Worm (Caenorhabditis elegans) whole organism, L3 larva: ENCODE measurements around the gene lec-2.

Experiments
- aly-2 ChIP-seq: fragments of 150-350 bp; optimal IDR thresholded peaks from 2 replicates; lab custom pipeline; 2014; ENCODE audit warnings: missing biosample characterization, missing genetic modification characterization
- ama-1 ChIP-seq: fragments of 150-350 bp; optimal IDR thresholded peaks from 2 replicates; lab custom pipeline; 2018
- ceh-16 ChIP-seq: sonication (generic microtip); optimal IDR thresholded peaks from 2 replicates; lab custom pipeline; 2017; ENCODE audit warnings: missing biosample characterization, missing genetic modification characterization
- ceh-28 ChIP-seq: fragments of 150-350 bp; optimal IDR thresholded peaks from 2 replicates; lab custom pipeline; 2014; ENCODE audit warnings: missing biosample characterization, missing genetic modification reagents, missing genetic modification characterization
- ceh-9 ChIP-seq: sonication (generic microtip); optimal IDR thresholded peaks from 2 replicates; lab custom pipeline; 2018; ENCODE audit warnings: missing biosample characterization, missing genetic modification characterization
- egl-27 ChIP-seq: sonication (generic microtip); optimal IDR thresholded peaks from 4 replicates; lab custom pipeline; 2017; ENCODE audit warnings: missing biosample characterization, missing genetic modification reagents, missing genetic modification characterization
- egl-5 ChIP-seq: fragments of 150-350 bp; optimal IDR thresholded peaks from 2 replicates; lab custom pipeline; 2017; ENCODE audit warnings: missing biosample characterization, missing genetic modification reagents, missing genetic modification characterization, inconsistent platforms
- elt-1 ChIP-seq: fragments of 150-350 bp; optimal IDR thresholded peaks from 2 replicates; lab custom pipeline; 2014; ENCODE audit warnings: missing biosample characterization, missing genetic modification characterization
- elt-2 ChIP-seq: sonication (generic microtip); optimal IDR thresholded peaks from 2 replicates; lab custom pipeline; 2016; ENCODE audit warnings: missing genetic modification reagents, mild to moderate bottlenecking, missing genetic modification characterization, missing compliant biosample characterization
- elt-3 ChIP-seq, 3 experiments: fragments of 150-350 bp in 1 of 3; sonication (generic microtip) in 2 of 3; optimal IDR thresholded peaks; 2 replicates in 2 of 3; 4 replicates in 1 of 3; lab custom pipeline; 2014 to 2017; ENCODE audit warnings: missing biosample characterization in 3 of 3, missing genetic modification characterization in 3 of 3
- eor-1 ChIP-seq, 2 experiments: fragments of 150-350 bp; optimal IDR thresholded peaks; 2 replicates each; lab custom pipeline; 2014 to 2018; ENCODE audit warnings: missing biosample characterization in 2 of 2, missing genetic modification characterization in 2 of 2
- fkh-10 ChIP-seq: sonication (generic microtip); optimal IDR thresholded peaks from 2 replicates; lab custom pipeline; 2017; ENCODE audit warnings: missing biosample characterization, missing genetic modification reagents, missing genetic modification characterization
- fkh-2 ChIP-seq: fragments of 150-350 bp; optimal IDR thresholded peaks from 2 replicates; lab custom pipeline; 2014; ENCODE audit warnings: missing biosample characterization, missing genetic modification reagents, missing genetic modification characterization
- hmg-11 ChIP-seq: sonication (generic microtip); optimal IDR thresholded peaks from 2 replicates; lab custom pipeline; 2016; ENCODE audit warnings: missing genetic modification characterization, missing compliant biosample characterization
- jun-1 ChIP-seq: fragments of 150-350 bp; optimal IDR thresholded peaks from 2 replicates; lab custom pipeline; 2014; ENCODE audit warnings: missing biosample characterization, missing genetic modification reagents, missing genetic modification characterization
- lin-15B ChIP-seq: fragments of 150-350 bp; optimal IDR thresholded peaks from 2 replicates; lab custom pipeline; 2014; ENCODE audit warnings: missing biosample characterization, missing genetic modification characterization
- lin-39 ChIP-seq: fragments of 150-350 bp; optimal IDR thresholded peaks from 2 replicates; lab custom pipeline; 2018; ENCODE audit warnings: missing biosample characterization, missing genetic modification reagents, missing genetic modification characterization
- lsy-12 ChIP-seq: sonication (generic microtip); optimal IDR thresholded peaks from 2 replicates; lab custom pipeline; 2016; ENCODE audit warnings: mild to moderate bottlenecking, missing genetic modification characterization, missing compliant biosample characterization
- mdl-1 ChIP-seq: fragments of 150-350 bp; optimal IDR thresholded peaks from 2 replicates; lab custom pipeline; 2014; ENCODE audit warnings: missing biosample characterization, missing genetic modification characterization
- mml-1 ChIP-seq: fragments of 150-350 bp; sonication (generic microtip); optimal IDR thresholded peaks from 3 replicates; lab custom pipeline; 2014; ENCODE audit warnings: missing biosample characterization, missing genetic modification characterization
- nhr-11 ChIP-seq: fragments of 150-350 bp; optimal IDR thresholded peaks from 2 replicates; lab custom pipeline; 2014; ENCODE audit warnings: missing biosample characterization, missing genetic modification characterization
- nhr-12 ChIP-seq: fragments of 150-350 bp; optimal IDR thresholded peaks from 2 replicates; lab custom pipeline; 2014; ENCODE audit warnings: missing biosample characterization, missing genetic modification characterization
- nhr-23 ChIP-seq: fragments of 150-350 bp; optimal IDR thresholded peaks from 2 replicates; lab custom pipeline; 2014; ENCODE audit warnings: missing biosample characterization, missing genetic modification reagents, missing genetic modification characterization
- nhr-25 ChIP-seq: sonication (generic microtip); optimal IDR thresholded peaks from 2 replicates; lab custom pipeline; 2017; ENCODE audit warnings: missing biosample characterization, missing genetic modification characterization
- nhr-28 ChIP-seq: fragments of 150-350 bp; optimal IDR thresholded peaks from 2 replicates; lab custom pipeline; 2014; ENCODE audit warnings: missing biosample characterization, missing genetic modification characterization
- nhr-43 ChIP-seq: sonication (generic microtip); optimal IDR thresholded peaks from 2 replicates; lab custom pipeline; 2016; ENCODE audit warnings: mild to moderate bottlenecking, missing genetic modification characterization, missing compliant biosample characterization; ENCODE audit not compliant: poor library complexity, severe bottlenecking
- nhr-67 ChIP-seq: fragments of 150-350 bp; optimal IDR thresholded peaks from 2 replicates; lab custom pipeline; 2014; ENCODE audit warnings: missing biosample characterization, missing genetic modification characterization
- nhr-76 ChIP-seq: fragments of 150-350 bp; sonication (generic microtip); optimal IDR thresholded peaks from 5 replicates; lab custom pipeline; 2014; ENCODE audit warnings: missing biosample characterization, missing genetic modification characterization
- pha-4 ChIP-seq: fragments of 150-350 bp; optimal IDR thresholded peaks from 2 replicates; lab custom pipeline; 2014; ENCODE audit warnings: missing biosample characterization, missing genetic modification reagents, missing genetic modification characterization
- pqm-1 ChIP-seq: fragments of 150-350 bp; optimal IDR thresholded peaks from 2 replicates; lab custom pipeline; 2017; ENCODE audit warnings: missing biosample characterization, missing genetic modification characterization, inconsistent platforms
- sea-2 ChIP-seq: fragments of 150-350 bp; sonication (generic microtip); optimal IDR thresholded peaks from 4 replicates; lab custom pipeline; 2014; ENCODE audit warnings: missing biosample characterization, missing genetic modification reagents, missing genetic modification characterization
- skn-1 ChIP-seq: fragments of 150-350 bp; optimal IDR thresholded peaks from 2 replicates; lab custom pipeline; 2014; ENCODE audit warnings: missing biosample characterization, missing genetic modification characterization
- snpc-4 ChIP-seq: fragments of 150-350 bp; optimal IDR thresholded peaks from 2 replicates; lab custom pipeline; 2014; ENCODE audit warnings: missing biosample characterization, missing genetic modification characterization
- tbx-2 ChIP-seq: sonication (generic microtip); optimal IDR thresholded peaks from 2 replicates; lab custom pipeline; 2016; ENCODE audit warnings: mild to moderate bottlenecking, missing genetic modification characterization, missing compliant biosample characterization
- unc-39 ChIP-seq: sonication (generic microtip); optimal IDR thresholded peaks from 4 replicates; lab custom pipeline; 2017; ENCODE audit warnings: missing biosample characterization, missing genetic modification characterization
- unc-62 ChIP-seq: fragments of 150-350 bp; sonication (generic microtip); optimal IDR thresholded peaks from 4 replicates; lab custom pipeline; 2014; ENCODE audit warnings: missing biosample characterization, missing genetic modification reagents, missing genetic modification characterization
- ztf-11 ChIP-seq: fragments of 150-350 bp; optimal IDR thresholded peaks from 2 replicates; lab custom pipeline; 2014; ENCODE audit warnings: missing biosample characterization, missing genetic modification characterization
- ztf-4 ChIP-seq: fragments of 150-350 bp; optimal IDR thresholded peaks from 2 replicates; lab custom pipeline; 2014; ENCODE audit warnings: missing biosample characterization, missing genetic modification characterization

The lec-2 gene

ce11 chrII:10014384-10014783, 1.6 kb downstream of the lec-2 start:
- TF ChIP-seq nhr-28 (tag; lab: Kevin White, UChicago) (no peak), pqm-1 (no peak), ztf-11 (tag; lab: Kevin White, UChicago) (no peak), lin-39 (no peak), ceh-16 (tag; lab: Kevin White, UChicago) (no peak), nhr-25 (tag; lab: Kevin White, UChicago) (no peak), nhr-12 (tag; lab: Kevin White, UChicago) (no peak), eor-1 (tag; optimal IDR thresholded peaks at IDR 0.05; lab: Kevin White, UChicago) (no peak), nhr-43 (no peak), unc-39 (tag; lab: Kevin White, UChicago) (no peak), elt-3 (tag; optimal IDR thresholded peaks at IDR 0.05; lab: Kevin White, UChicago) (no peak), tbx-2 (tag; lab: Kevin White, UChicago) (no peak), mml-1 (tag; lab: Kevin White, UChicago) (no peak), ama-1 (lab: Kevin White, UChicago) (no peak), elt-2 (tag; lab: Kevin White, UChicago) (no peak), ceh-28 (tag; lab: Kevin White, UChicago) (no peak), fkh-10 (GFP tag; lab: Kevin White, UChicago) (no peak), hmg-11 (no peak), aly-2 (tag; lab: Kevin White, UChicago) (no peak), elt-1 (tag; lab: Kevin White, UChicago) (no peak)

ce11 chrII:10012490-10012889, 3.5 kb downstream of the lec-2 start:
- TF ChIP-seq egl-5 (tag; lab: Kevin White, UChicago) (no peak), jun-1 (tag; lab: Kevin White, UChicago) (no peak), nhr-11 (tag; lab: Kevin White, UChicago) (peak; percentile 47), nhr-25 (tag; lab: Kevin White, UChicago) (no peak)

ce11 chrII:10011733-10012132, 4.2 kb downstream of the lec-2 start:
- TF ChIP-seq snpc-4 (no peak), nhr-25 (tag; lab: Kevin White, UChicago) (peak; percentile 2)

ce11 chrII:10010914-10011313, 5.1 kb downstream of the lec-2 start:
- TF ChIP-seq elt-2 (tag; lab: Kevin White, UChicago) (no peak), unc-39 (tag; lab: Kevin White, UChicago) (no peak), nhr-11 (tag; lab: Kevin White, UChicago) (no peak), snpc-4 (no peak), pha-4 (no peak), fkh-10 (GFP tag; lab: Kevin White, UChicago) (no peak), mdl-1 (tag; lab: Kevin White, UChicago) (no peak), ama-1 (lab: Kevin White, UChicago) (no peak), tbx-2 (tag; lab: Kevin White, UChicago) (no peak), ceh-9 (tag; lab: Kevin White, UChicago) (no peak), egl-5 (tag; lab: Kevin White, UChicago) (no peak), nhr-23 (tag; lab: Kevin White, UChicago) (peak; percentile 5), eor-1 (tag; optimal IDR thresholded peaks at IDR 0.05; lab: Kevin White, UChicago) (no peak), nhr-25 (tag; lab: Kevin White, UChicago) (peak; percentile 32), egl-27 (tag; lab: Kevin White, UChicago) (no peak), nhr-67 (tag; lab: Kevin White, UChicago) (no peak)
- TF ChIP-seq, all 47 proteins: peak for 2

- no peak for TF ChIP-seq nhr-25 (tag; lab: Kevin White, UChicago)
- TF ChIP-seq fkh-2 (tag; lab: Kevin White, UChicago) = no peak
- TF ChIP-seq ztf-4 = no peak
- no peak for TF ChIP-seq mdl-1 (tag; lab: Kevin White, UChicago)
Observed at ce11 chrII:10008552-10008951, 7.4 kb downstream of the lec-2 start.

ce11 chrII:10007917-10008316, 8.1 kb downstream of the lec-2 start, which contains the start of gene ZK892.5:
ZK892.5 (plus strand) TSS chrII:10008217.
- TF ChIP-seq nhr-43 (no peak), lsy-12 (no peak), ceh-16 (tag; lab: Kevin White, UChicago) (no peak), nhr-25 (tag; lab: Kevin White, UChicago) (no peak), nhr-12 (tag; lab: Kevin White, UChicago) (no peak), nhr-76 (tag; lab: Kevin White, UChicago) (no peak), aly-2 (tag; lab: Kevin White, UChicago) (no peak), nhr-11 (tag; lab: Kevin White, UChicago) (no peak), unc-62 (no peak), hmg-11 (no peak), sea-2 (GFP tag; lab: Kevin White, UChicago) (no peak), egl-27 (tag; lab: Kevin White, UChicago) (no peak), lin-15B (no peak), jun-1 (tag; lab: Kevin White, UChicago) (no peak), skn-1 (tag; lab: Kevin White, UChicago) (no peak), fkh-2 (tag; lab: Kevin White, UChicago) (no peak), ceh-9 (tag; lab: Kevin White, UChicago) (no peak), elt-2 (tag; lab: Kevin White, UChicago) (no peak), nhr-28 (tag; lab: Kevin White, UChicago) (no peak), ztf-4 (no peak)
- TF ChIP-seq, all 47 proteins: peak for 0
